Worm (Caenorhabditis elegans) whole organism, L1 larva: ENCODE results near the gene R06F6.14.

Experiments used
- lsy-2 ChIP-seq, 2 experiments: fragments of 150-350 bp; optimal IDR thresholded peaks; 2 replicates each; lab custom pipeline; 2014; ENCODE audit warnings: missing biosample characterization in 2 of 2, missing genetic modification characterization in 2 of 2
- nhr-12 ChIP-seq: sonication (generic microtip); optimal IDR thresholded peaks from 2 replicates; lab custom pipeline; 2017; ENCODE audit warnings: missing biosample characterization, missing genetic modification characterization
- xbp-1 ChIP-seq: sonication (generic microtip); optimal IDR thresholded peaks from 2 replicates; lab custom pipeline; 2016; ENCODE audit warnings: missing genetic modification characterization, missing compliant biosample characterization
- zag-1 ChIP-seq: fragments of 150-350 bp; optimal IDR thresholded peaks from 2 replicates; lab custom pipeline; 2014; ENCODE audit warnings: missing biosample characterization, missing genetic modification characterization

ce11 chrII:10778026-10778425 is 31.1 kb upstream of the R06F6.14 start, which contains the start of gene mpz-1:
- TF ChIP-seq lsy-2 (tag; optimal IDR thresholded peaks at IDR 0.05; lab: Kevin White, UChicago) (no peak), zag-1 (no peak), nhr-12 (tag; lab: Kevin White, UChicago) (no peak), xbp-1 (no peak)
